Worm (Caenorhabditis elegans) whole organism, L2 larva: ENCODE results near the gene F18G5.6.

Source experiments
- C34F6.9 ChIP-seq: fragments of 150-350 bp; optimal IDR thresholded peaks from 2 replicates; lab custom pipeline; 2014; ENCODE audit warnings: missing biosample characterization, missing genetic modification characterization
- F13H6.1 ChIP-seq: sonication (generic microtip); optimal IDR thresholded peaks from 2 replicates; lab custom pipeline; 2016; ENCODE audit warnings: missing genetic modification characterization, missing compliant biosample characterization
- R02D3.7 ChIP-seq: fragments of 150-350 bp; optimal IDR thresholded peaks from 2 replicates; lab custom pipeline; 2014; ENCODE audit warnings: missing biosample characterization, missing genetic modification characterization
- Y55F3AM.14 ChIP-seq: fragments of 200-800 bp; sonication (Bioruptor generic); optimal IDR thresholded peaks from 2 replicates; lab custom pipeline; 2018; ENCODE audit warnings: mild to moderate bottlenecking, missing genetic modification characterization, missing compliant biosample characterization
- ZK546.5 ChIP-seq: sonication (generic microtip); optimal IDR thresholded peaks from 2 replicates; lab custom pipeline; 2017; ENCODE audit warnings: missing biosample characterization, missing genetic modification characterization
- alr-1 ChIP-seq: fragments of 150-350 bp; optimal IDR thresholded peaks from 2 replicates; lab custom pipeline; 2014; ENCODE audit warnings: missing biosample characterization, missing genetic modification characterization
- blmp-1 ChIP-seq: sonication (generic microtip); optimal IDR thresholded peaks from 2 replicates; lab custom pipeline; 2017; ENCODE audit warnings: missing genetic modification characterization, mild to moderate bottlenecking, missing compliant biosample characterization, antibody characterized with exemption, moderate library complexity; ENCODE audit not compliant: insufficient read depth
- crh-2 ChIP-seq: sonication (generic microtip); optimal IDR thresholded peaks from 2 replicates; lab custom pipeline; 2017; ENCODE audit warnings: missing biosample characterization, missing genetic modification characterization
- elt-3 ChIP-seq: sonication (generic microtip); optimal IDR thresholded peaks from 2 replicates; lab custom pipeline; 2017; ENCODE audit warnings: missing biosample characterization, missing genetic modification characterization
- fos-1 ChIP-seq: fragments of 150-350 bp; optimal IDR thresholded peaks from 2 replicates; lab custom pipeline; 2014; ENCODE audit warnings: missing biosample characterization, missing genetic modification characterization
- lin-39 ChIP-seq: fragments of 150-350 bp; optimal IDR thresholded peaks from 2 replicates; lab custom pipeline; 2014; ENCODE audit warnings: missing biosample characterization, missing genetic modification reagents, missing genetic modification characterization
- lsy-2 ChIP-seq, 2 experiments: fragments of 150-350 bp in 1 of 2; sonication (generic microtip) in 1 of 2; optimal IDR thresholded peaks; 2 replicates each; lab custom pipeline; 2014 to 2017; ENCODE audit warnings: missing biosample characterization in 2 of 2, missing genetic modification characterization in 2 of 2
- mab-5 ChIP-seq: fragments of 150-350 bp; optimal IDR thresholded peaks from 2 replicates; lab custom pipeline; 2014; ENCODE audit warnings: missing biosample characterization, missing genetic modification characterization
- mbf-1 ChIP-seq: sonication (generic microtip); optimal IDR thresholded peaks from 2 replicates; lab custom pipeline; 2017; ENCODE audit warnings: missing biosample characterization, missing genetic modification characterization
- mdl-1 ChIP-seq, 2 experiments: fragments of 150-350 bp in 1 of 2; sonication (generic microtip) in 1 of 2; optimal IDR thresholded peaks; 2 replicates each; lab custom pipeline; 2017; ENCODE audit warnings: missing biosample characterization in 2 of 2, missing genetic modification characterization in 2 of 2
- nhr-10 ChIP-seq: sonication (generic microtip); optimal IDR thresholded peaks from 2 replicates; lab custom pipeline; 2017; ENCODE audit warnings: missing biosample characterization, missing genetic modification characterization
- nhr-129 ChIP-seq: fragments of 150-350 bp; optimal IDR thresholded peaks from 2 replicates; lab custom pipeline; 2014; ENCODE audit warnings: missing biosample characterization, missing genetic modification characterization
- nhr-21 ChIP-seq: fragments of 150-350 bp; optimal IDR thresholded peaks from 2 replicates; lab custom pipeline; 2014; ENCODE audit warnings: missing biosample characterization, missing genetic modification characterization
- nhr-23 ChIP-seq: fragments of 150-350 bp; optimal IDR thresholded peaks from 2 replicates; lab custom pipeline; 2014; ENCODE audit warnings: missing biosample characterization, missing genetic modification reagents, missing genetic modification characterization
- nhr-237 ChIP-seq: fragments of 150-350 bp; optimal IDR thresholded peaks from 2 replicates; lab custom pipeline; 2014; ENCODE audit warnings: missing biosample characterization, missing genetic modification characterization
- nhr-25 ChIP-seq: fragments of 150-350 bp; sonication (generic microtip); optimal IDR thresholded peaks from 3 replicates; lab custom pipeline; 2014; ENCODE audit warnings: missing biosample characterization, missing genetic modification characterization
- peb-1 ChIP-seq: fragments of 150-350 bp; optimal IDR thresholded peaks from 2 replicates; lab custom pipeline; 2014; ENCODE audit warnings: missing biosample characterization, missing genetic modification characterization
- sma-3 ChIP-seq: sonication (generic microtip); optimal IDR thresholded peaks from 2 replicates; lab custom pipeline; 2016; ENCODE audit warnings: missing genetic modification reagents, missing genetic modification characterization, missing compliant biosample characterization
- sma-9 ChIP-seq, 2 experiments: fragments of 150-350 bp in 1 of 2; sonication (generic microtip) in 1 of 2; optimal IDR thresholded peaks; 2 replicates each; lab custom pipeline; 2014 to 2016; ENCODE audit warnings: missing genetic modification characterization in 2 of 2, mild to moderate bottlenecking in 1 of 2, missing biosample characterization in 1 of 2, missing compliant biosample characterization in 1 of 2, missing genetic modification reagents in 1 of 2, moderate library complexity in 1 of 2
- snpc-4 ChIP-seq: fragments of 150-350 bp; optimal IDR thresholded peaks from 2 replicates; lab custom pipeline; 2014; ENCODE audit warnings: missing biosample characterization, missing genetic modification characterization
- unc-39 ChIP-seq: fragments of 150-350 bp; optimal IDR thresholded peaks from 2 replicates; lab custom pipeline; 2014; ENCODE audit warnings: missing biosample characterization, missing genetic modification characterization
- unc-62 ChIP-seq: fragments of 150-350 bp; optimal IDR thresholded peaks from 2 replicates; lab custom pipeline; 2014; ENCODE audit warnings: missing biosample characterization, missing genetic modification reagents, missing genetic modification characterization
- zag-1 ChIP-seq: fragments of 150-350 bp; optimal IDR thresholded peaks from 2 replicates; lab custom pipeline; 2014; ENCODE audit warnings: missing biosample characterization, missing genetic modification characterization
- ztf-1 ChIP-seq: fragments of 200-800 bp; sonication (Bioruptor generic); conservative IDR thresholded peaks from 2 replicates; pipeline ENCODE4 v1.3.6; 2022; ENCODE audit warnings: missing genetic modification characterization, missing compliant biosample characterization
- ztf-11 ChIP-seq: sonication (generic microtip); optimal IDR thresholded peaks from 2 replicates; lab custom pipeline; 2017; ENCODE audit warnings: missing biosample characterization, missing genetic modification characterization
- ztf-4 ChIP-seq: fragments of 150-350 bp; optimal IDR thresholded peaks from 2 replicates; lab custom pipeline; 2014; ENCODE audit warnings: missing biosample characterization, missing genetic modification characterization

F18G5.6 gene

ce11 chrX:9248083-9248805, 15.9 kb downstream of the F18G5.6 start:
- no peak for TF ChIP-seq lsy-2 (tag; optimal IDR thresholded peaks at IDR 0.05; lab: Kevin White, UChicago)
- peak; percentile 47 for TF ChIP-seq nhr-21
- TF ChIP-seq Y55F3AM.14 (GFP tag; lab: Kevin White, UChicago): no peak
- peak; percentile 6 for TF ChIP-seq crh-2 (tag; lab: Kevin White, UChicago)
- TF ChIP-seq sma-9 (GFP tag; optimal IDR thresholded peaks at IDR 0.05; lab: Kevin White, UChicago): peak; percentile 29
- TF ChIP-seq sma-9 (tag; optimal IDR thresholded peaks at IDR 0.05; lab: Kevin White, UChicago): no peak
- peak; percentile 39 for TF ChIP-seq nhr-129
- no peak for TF ChIP-seq fos-1 (tag; lab: Kevin White, UChicago)

ce11 chrX:9246625-9247024, 17.5 kb downstream of the F18G5.6 start:
- peak; percentile 7 for TF ChIP-seq blmp-1
- TF ChIP-seq crh-2 (tag; lab: Kevin White, UChicago): peak; percentile 4
- TF ChIP-seq nhr-23 (tag; lab: Kevin White, UChicago): no peak
- no peak for TF ChIP-seq R02D3.7 (tag; lab: Kevin White, UChicago)
- TF ChIP-seq mab-5 (tag; lab: Kevin White, UChicago): no peak
- no peak for TF ChIP-seq mbf-1 (tag; lab: Kevin White, UChicago)
- TF ChIP-seq ztf-4 (tag; lab: Kevin White, UChicago): no peak
- peak; percentile 74 for TF ChIP-seq nhr-25 (tag; lab: Kevin White, UChicago)
- TF ChIP-seq sma-9 (GFP tag; optimal IDR thresholded peaks at IDR 0.05; lab: Kevin White, UChicago): peak; percentile 57
- TF ChIP-seq sma-9 (tag; optimal IDR thresholded peaks at IDR 0.05; lab: Kevin White, UChicago): no peak
- TF ChIP-seq sma-3 (GFP tag; lab: Kevin White, UChicago): peak; percentile 4

ce11 chrX:9243257-9243656, 20.9 kb downstream of the F18G5.6 start, which contains the start of gene gpa-12:
gpa-12 (plus strand) TSS chrX:9243557.
- no peak for TF ChIP-seq Y55F3AM.14 (GFP tag; lab: Kevin White, UChicago)
- TF ChIP-seq ztf-11 (tag; lab: Kevin White, UChicago): no peak
- no peak for TF ChIP-seq unc-39 (tag; lab: Kevin White, UChicago)
- TF ChIP-seq lin-39 (tag; lab: Kevin White, UChicago): no peak
- TF ChIP-seq ztf-4 (tag; lab: Kevin White, UChicago): no peak
- TF ChIP-seq nhr-10 (tag; lab: Kevin White, UChicago): no peak
- TF ChIP-seq blmp-1: no peak
- no peak for TF ChIP-seq sma-9 (GFP tag; optimal IDR thresholded peaks at IDR 0.05; lab: Kevin White, UChicago)
- no peak for TF ChIP-seq sma-9 (tag; optimal IDR thresholded peaks at IDR 0.05; lab: Kevin White, UChicago)
- TF ChIP-seq peb-1 (tag; lab: Kevin White, UChicago): no peak
- TF ChIP-seq unc-62 (GFP tag; lab: Kevin White, UChicago): no peak
- TF ChIP-seq ztf-1 (GFP tag; lab: Robert Waterston, UW): no peak
- no peak for TF ChIP-seq alr-1
- TF ChIP-seq fos-1 (tag; lab: Kevin White, UChicago): no peak
- no peak for TF ChIP-seq R02D3.7 (tag; lab: Kevin White, UChicago)
- no peak for TF ChIP-seq crh-2 (tag; lab: Kevin White, UChicago)
- TF ChIP-seq zag-1 (tag; lab: Kevin White, UChicago): no peak
- TF ChIP-seq, all 48 proteins: peak for 0

- TF ChIP-seq fos-1 (tag; lab: Kevin White, UChicago) (no peak), R02D3.7 (tag; lab: Kevin White, UChicago) (no peak), unc-39 (tag; lab: Kevin White, UChicago) (no peak), nhr-23 (tag; lab: Kevin White, UChicago) (no peak), blmp-1 (no peak), snpc-4 (tag; lab: Kevin White, UChicago) (no peak), crh-2 (tag; lab: Kevin White, UChicago) (no peak), ZK546.5 (tag; lab: Kevin White, UChicago) (no peak), C34F6.9 (tag; lab: Kevin White, UChicago) (no peak), unc-62 (GFP tag; lab: Kevin White, UChicago) (no peak), mdl-1 (tag; optimal IDR thresholded peaks at IDR 0.05; lab: Kevin White, UChicago) (no peak), nhr-237 (tag; lab: Kevin White, UChicago) (no peak), F13H6.1 (tag; lab: Kevin White, UChicago) (no peak)
Observed at ce11 chrX:9242123-9242522, 22.0 kb downstream of the F18G5.6 start, which contains the start of gene lgc-4. lgc-4 (minus strand) TSS chrX:9242223.

ce11 chrX:9238692-9239091, 25.4 kb downstream of the F18G5.6 start:
- TF ChIP-seq sma-9 (GFP tag; optimal IDR thresholded peaks at IDR 0.05; lab: Kevin White, UChicago) (peak; percentile 25), sma-9 (tag; optimal IDR thresholded peaks at IDR 0.05; lab: Kevin White, UChicago) (no peak), elt-3 (tag; lab: Kevin White, UChicago) (no peak)
- TF ChIP-seq, all 48 proteins: peak for 1
